Fruit fly (Drosophila melanogaster) whole organism, embryonic: ENCODE measurements around the gene Mdh2.
A peak's percentile ranks its signal among the peaks of the same experiment; 100 is the strongest.

Experiments
- Atf-2 ChIP-seq: fragments of 200-800 bp; sonication (Bioruptor generic); optimal IDR thresholded peaks from 2 replicates; lab custom pipeline; 2016; ENCODE audit warnings: missing biosample characterization, missing genetic modification characterization
- Atf6 ChIP-seq: fragments of 200-800 bp; sonication (Bioruptor generic); IDR thresholded peaks from 2 replicates; pipeline ENCODE4 v1.3.6; 2022; ENCODE audit warnings: missing biosample characterization, missing genetic modification characterization
- CG1024 ChIP-seq: fragments of 200-800 bp; sonication (Bioruptor generic); IDR thresholded peaks from 2 replicates; pipeline ENCODE4 v1.3.6; 2022; ENCODE audit warnings: missing biosample characterization, missing genetic modification characterization
- CG11085 ChIP-seq: fragments of 200-800 bp; sonication (Bioruptor generic); IDR thresholded peaks from 2 replicates; pipeline ENCODE4 v1.3.6; 2022; ENCODE audit warnings: missing biosample characterization, missing genetic modification characterization
- CG11247 ChIP-seq: fragments of 200-800 bp; sonication (Bioruptor generic); IDR thresholded peaks from 2 replicates; pipeline ENCODE4 v1.3.6; 2022; ENCODE audit warnings: missing biosample characterization, missing genetic modification characterization
- CG11560 ChIP-seq: fragments of 200-800 bp; sonication (Bioruptor generic); IDR thresholded peaks from 3 replicates; pipeline ENCODE4 v1.3.6; 2022; ENCODE audit warnings: missing biosample characterization, missing genetic modification characterization
- CG12071 ChIP-seq: fragments of 200-800 bp; sonication (Bioruptor generic); optimal IDR thresholded peaks from 3 replicates; lab custom pipeline; 2018; ENCODE audit warnings: missing biosample characterization, mild to moderate bottlenecking, missing genetic modification characterization
- CG12104 ChIP-seq: fragments of 200-800 bp; sonication (Bioruptor generic); optimal IDR thresholded peaks from 3 replicates; lab custom pipeline; 2016; ENCODE audit warnings: missing biosample characterization, missing genetic modification characterization
- CG12219 ChIP-seq: fragments of 200-800 bp; sonication (Bioruptor generic); optimal IDR thresholded peaks from 3 replicates; lab custom pipeline; 2018; ENCODE audit warnings: missing biosample characterization, mild to moderate bottlenecking, missing genetic modification characterization
- CG12236 ChIP-seq: fragments of 200-800 bp; sonication (Bioruptor generic); optimal IDR thresholded peaks from 2 replicates; lab custom pipeline; 2016; ENCODE audit warnings: missing biosample characterization, missing genetic modification characterization
- CG12659 ChIP-seq: fragments of 200-800 bp; sonication (Bioruptor generic); optimal IDR thresholded peaks from 3 replicates; lab custom pipeline; 2017; ENCODE audit warnings: mild to moderate bottlenecking, missing biosample characterization, missing genetic modification reagents, missing genetic modification characterization
- CG13123 ChIP-seq: fragments of 200-800 bp; sonication (Bioruptor generic); optimal IDR thresholded peaks from 2 replicates; lab custom pipeline; 2016; ENCODE audit warnings: missing biosample characterization, missing genetic modification characterization
- CG13624 ChIP-seq: fragments of 200-800 bp; sonication (Bioruptor generic); optimal IDR thresholded peaks from 2 replicates; lab custom pipeline; 2016; ENCODE audit warnings: missing biosample characterization, missing genetic modification characterization
- CG15514 ChIP-seq: fragments of 200-800 bp; sonication (Bioruptor generic); optimal IDR thresholded peaks from 3 replicates; lab custom pipeline; 2017; ENCODE audit warnings: missing biosample characterization, missing genetic modification characterization, mild to moderate bottlenecking, moderate library complexity, missing genetic modification reagents
- CG16813 ChIP-seq: fragments of 200-800 bp; sonication (Bioruptor generic); IDR thresholded peaks from 3 replicates; pipeline ENCODE4 v1.3.6; 2022; ENCODE audit warnings: missing biosample characterization, missing genetic modification characterization; ENCODE audit not compliant: partially characterized antibody
- CG16815 ChIP-seq: fragments of 200-800 bp; sonication (Bioruptor generic); optimal IDR thresholded peaks from 3 replicates; lab custom pipeline; 2017; ENCODE audit warnings: missing biosample characterization, mild to moderate bottlenecking, missing genetic modification characterization
- CG17186 ChIP-seq: fragments of 200-800 bp; sonication (Bioruptor generic); optimal IDR thresholded peaks from 3 replicates; lab custom pipeline; 2017; ENCODE audit warnings: missing biosample characterization, missing genetic modification reagents, missing genetic modification characterization
- CG17361 ChIP-seq: fragments of 200-800 bp; sonication (Bioruptor generic); IDR thresholded peaks from 3 replicates; pipeline ENCODE4 v1.3.6; 2022; ENCODE audit warnings: missing biosample characterization, missing genetic modification characterization
- CG17829 ChIP-seq: fragments of 200-800 bp; optimal IDR thresholded peaks from 2 replicates; lab custom pipeline; 2019; ENCODE audit warnings: missing biosample characterization, mild to moderate bottlenecking, missing genetic modification characterization, moderate library complexity
- CG18476 ChIP-seq: fragments of 200-800 bp; sonication (Bioruptor generic); optimal IDR thresholded peaks from 2 replicates; lab custom pipeline; 2016; ENCODE audit warnings: missing biosample characterization, mild to moderate bottlenecking, missing genetic modification characterization
- CG2202 ChIP-seq: fragments of 200-800 bp; sonication (Bioruptor generic); optimal IDR thresholded peaks from 2 replicates; lab custom pipeline; 2018; ENCODE audit warnings: missing biosample characterization, mild to moderate bottlenecking, missing genetic modification characterization
- CG2712 ChIP-seq: fragments of 200-800 bp; optimal IDR thresholded peaks from 3 replicates; lab custom pipeline; 2019; ENCODE audit warnings: missing biosample characterization, mild to moderate bottlenecking, missing genetic modification characterization, moderate library complexity
- CG4730 ChIP-seq: fragments of 200-800 bp; sonication (Bioruptor generic); IDR thresholded peaks from 2 replicates; pipeline ENCODE4 v1.3.6; 2022; ENCODE audit warnings: missing biosample characterization, missing genetic modification characterization
- CG6175 ChIP-seq: fragments of 200-800 bp; sonication (Bioruptor generic); IDR thresholded peaks from 3 replicates; pipeline ENCODE4 v1.3.6; 2022; ENCODE audit warnings: missing biosample characterization, missing genetic modification characterization
- CG6765 ChIP-seq: fragments of 200-800 bp; sonication (Bioruptor generic); optimal IDR thresholded peaks from 3 replicates; lab custom pipeline; 2017; ENCODE audit warnings: missing biosample characterization, mild to moderate bottlenecking, missing genetic modification characterization
- CG8388 ChIP-seq: fragments of 200-800 bp; sonication (Bioruptor generic); optimal IDR thresholded peaks from 2 replicates; lab custom pipeline; 2019; ENCODE audit warnings: missing biosample characterization, mild to moderate bottlenecking, missing genetic modification characterization, moderate library complexity
- CG9437 ChIP-seq: fragments of 200-800 bp; sonication (Bioruptor generic); optimal IDR thresholded peaks from 2 replicates; lab custom pipeline; 2018; ENCODE audit warnings: missing biosample characterization, mild to moderate bottlenecking, missing genetic modification characterization
- CG9932 ChIP-seq: fragments of 200-800 bp; sonication (Bioruptor generic); IDR thresholded peaks from 2 replicates; pipeline ENCODE4 v1.3.6; 2022; ENCODE audit warnings: missing biosample characterization, missing genetic modification characterization
- Dbx ChIP-seq: fragments of 200-800 bp; sonication (Bioruptor generic); IDR thresholded peaks from 3 replicates; pipeline ENCODE4 v1.3.6; 2022; ENCODE audit warnings: missing biosample characterization, missing genetic modification characterization
- Dek ChIP-seq: fragments of 200-800 bp; sonication (Bioruptor generic); optimal IDR thresholded peaks from 3 replicates; lab custom pipeline; 2019; ENCODE audit warnings: missing biosample characterization, mild to moderate bottlenecking, missing genetic modification characterization, moderate library complexity
- E2f2 ChIP-seq: fragments of 200-800 bp; sonication (Bioruptor generic); IDR thresholded peaks from 2 replicates; pipeline ENCODE4 v1.3.6; 2022; ENCODE audit warnings: missing biosample characterization, missing genetic modification characterization
- Hmr ChIP-seq: fragments of 200-800 bp; sonication (Bioruptor generic); optimal IDR thresholded peaks from 3 replicates; lab custom pipeline; 2017; ENCODE audit warnings: mild to moderate bottlenecking, missing biosample characterization, missing genetic modification reagents, missing genetic modification characterization
- Hr3 ChIP-seq: fragments of 200-800 bp; sonication (Bioruptor generic); optimal IDR thresholded peaks from 3 replicates; lab custom pipeline; 2016; ENCODE audit warnings: missing biosample characterization, missing genetic modification characterization
- Hsf ChIP-seq: fragments of 200-800 bp; sonication (Bioruptor generic); optimal IDR thresholded peaks from 3 replicates; lab custom pipeline; 2016; ENCODE audit warnings: missing biosample characterization, missing genetic modification characterization
- Lhr ChIP-seq: fragments of 200-800 bp; sonication (Bioruptor generic); optimal IDR thresholded peaks from 3 replicates; lab custom pipeline; 2017; ENCODE audit warnings: mild to moderate bottlenecking, missing biosample characterization, missing genetic modification reagents, missing genetic modification characterization
- Pdp1 ChIP-seq, 2 experiments: fragments of 200-800 bp; sonication (Bioruptor generic); optimal IDR thresholded peaks; 3 replicates each; lab custom pipeline; 2016; ENCODE audit warnings: missing biosample characterization in 2 of 2, missing genetic modification characterization in 2 of 2, mild to moderate bottlenecking in 1 of 2, moderate library complexity in 1 of 2
- Ravus ChIP-seq: fragments of 200-800 bp; sonication (Bioruptor generic); IDR thresholded peaks from 2 replicates; pipeline ENCODE4 v1.3.6; 2022; ENCODE audit warnings: missing biosample characterization, missing genetic modification characterization
- Sry-δ ChIP-seq: fragments of 200-800 bp; sonication (Bioruptor generic); optimal IDR thresholded peaks from 2 replicates; lab custom pipeline; 2016; ENCODE audit warnings: missing biosample characterization, missing genetic modification characterization
- Tbp ChIP-seq: fragments of >200 bp; optimal IDR thresholded peaks from 2 replicates; lab custom pipeline; 2018; ENCODE audit warnings: missing biosample characterization, missing genetic modification characterization
- Vsx1 ChIP-seq: fragments of 200-800 bp; sonication (Bioruptor generic); optimal IDR thresholded peaks from 2 replicates; lab custom pipeline; 2017; ENCODE audit warnings: missing biosample characterization, mild to moderate bottlenecking, missing genetic modification characterization, missing genetic modification reagents
- h ChIP-seq: fragments of >200 bp; optimal IDR thresholded peaks from 2 replicates; lab custom pipeline; 2017
- mirr ChIP-seq: fragments of 200-800 bp; sonication (Bioruptor generic); optimal IDR thresholded peaks from 3 replicates; lab custom pipeline; 2018; ENCODE audit warnings: missing biosample characterization, mild to moderate bottlenecking, missing genetic modification characterization
- p53 ChIP-seq: fragments of 200-800 bp; sonication (Bioruptor generic); optimal IDR thresholded peaks from 2 replicates; lab custom pipeline; 2016; ENCODE audit warnings: missing biosample characterization, missing genetic modification characterization
- pan ChIP-seq, 4 experiments: fragments of >200 bp in 3 of 4; fragments of 200-800 bp in 1 of 4; sonication (Bioruptor generic) in 1 of 4; optimal IDR thresholded peaks in 3 of 4; IDR thresholded peaks in 1 of 4; 2 replicates each; pipeline versions ENCODE4 v1.3.6 to Lab custom; 2017 to 2022; ENCODE audit warnings: missing biosample characterization in 2 of 4, missing genetic modification characterization in 2 of 4, mixed read lengths in 1 of 4
- pzg ChIP-seq: fragments of 200-800 bp; sonication (Bioruptor generic); optimal IDR thresholded peaks from 3 replicates; lab custom pipeline; 2018; ENCODE audit warnings: missing biosample characterization, mild to moderate bottlenecking, missing genetic modification characterization, moderate library complexity
- seq ChIP-seq: fragments of 200-800 bp; sonication (Bioruptor generic); IDR thresholded peaks from 2 replicates; pipeline ENCODE4 v1.3.6; 2022; ENCODE audit warnings: missing biosample characterization, missing genetic modification characterization
- sna ChIP-seq: fragments of 200-800 bp; sonication (Bioruptor generic); IDR thresholded peaks from 2 replicates; pipeline ENCODE4 v1.3.6; 2022; ENCODE audit warnings: missing biosample characterization, missing genetic modification characterization; ENCODE audit not compliant: partially characterized antibody
- sr ChIP-seq: fragments of 200-800 bp; sonication (Bioruptor generic); IDR thresholded peaks from 3 replicates; pipeline ENCODE4 v1.3.6; 2022; ENCODE audit warnings: missing biosample characterization, missing genetic modification characterization
- tin ChIP-seq: fragments of 200-800 bp; sonication (Bioruptor generic); optimal IDR thresholded peaks from 3 replicates; lab custom pipeline; 2016; ENCODE audit warnings: missing biosample characterization, missing genetic modification characterization
- ttk ChIP-seq: fragments of 200-800 bp; sonication (Bioruptor generic); IDR thresholded peaks from 2 replicates; pipeline ENCODE4 v2.1.2; 2022; ENCODE audit warnings: missing biosample characterization, missing genetic modification characterization

Gene Mdh2

DNA sequence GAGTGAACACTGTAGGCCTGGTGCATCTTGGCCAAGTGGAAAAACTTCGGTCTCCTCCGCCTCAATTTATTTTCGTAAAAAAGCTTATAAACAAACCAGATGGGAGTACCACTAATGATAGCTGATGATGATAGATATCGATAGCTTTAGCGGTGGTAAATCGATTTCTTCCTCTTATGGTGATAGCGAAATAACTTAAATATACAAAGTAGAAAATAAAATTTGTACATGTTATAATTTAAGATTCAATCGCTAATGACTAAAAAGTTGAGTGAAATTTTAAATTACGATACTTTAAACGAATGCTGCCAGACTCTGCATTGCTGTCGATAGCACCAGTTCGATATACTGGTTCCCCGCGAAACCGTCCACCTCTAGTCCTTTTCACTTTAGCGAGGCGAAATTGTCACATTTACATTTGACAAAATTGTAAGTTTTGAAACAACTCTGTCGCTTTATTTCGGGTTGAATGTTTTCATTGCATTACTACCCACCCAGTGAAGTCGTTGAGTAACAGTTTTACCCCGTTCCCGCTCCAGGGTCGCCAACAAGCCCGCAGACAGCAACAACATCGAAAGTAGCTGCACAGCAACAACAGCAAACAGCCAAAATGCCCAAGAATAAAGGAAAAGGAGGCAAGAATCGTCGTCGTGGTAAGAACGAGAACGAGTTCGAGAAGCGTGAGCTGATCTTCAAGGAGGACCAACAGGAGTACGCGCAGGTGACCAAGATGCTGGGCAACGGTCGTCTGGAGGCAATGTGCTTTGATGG is 48.3 kb downstream of the Mdh2 start, which contains the start of the genes Vps39 and eIF1A (continued):
- no peak for TF ChIP-seq Hr3 (GFP tag; lab: Kevin White, UChicago)
- TF ChIP-seq CG12071 = no peak
- no peak; the same call in 1 of the 2 replicates for TF ChIP-seq E2f2 (GFP tag; lab: Robert Waterston, UW)
- peak; percentile 95 for TF ChIP-seq Sry-δ (GFP tag; lab: Kevin White, UChicago)
- no peak for TF ChIP-seq CG11247
- TF ChIP-seq CG13624 (GFP tag; lab: Kevin White, UChicago) = peak; percentile 53
- TF ChIP-seq CG9437 (GFP tag; lab: Kevin White, UChicago) = no peak
- TF ChIP-seq Hsf (GFP tag; lab: Kevin White, UChicago) = no peak
- peak; percentile 94 for TF ChIP-seq sna (GFP tag; lab: Robert Waterston, UW)
- peak; percentile 99 for TF ChIP-seq CG15514 (GFP tag; lab: Kevin White, UChicago)
- no peak for TF ChIP-seq CG6175 (GFP tag; lab: Robert Waterston, UW)
- TF ChIP-seq CG1024 (GFP tag; lab: Robert Waterston, UW) = no peak
- TF ChIP-seq Atf6 (GFP tag; lab: Robert Waterston, UW) = no peak
- TF ChIP-seq CG9932 = peak; percentile 68
- no peak for TF ChIP-seq Tbp (GFP tag; lab: Kevin White, UChicago)
- TF ChIP-seq CG18476 (GFP tag; lab: Kevin White, UChicago) = peak; percentile 13
- no peak for TF ChIP-seq CG12219 (GFP tag; lab: Kevin White, UChicago)
- no peak for TF ChIP-seq Ravus (GFP tag; lab: Robert Waterston, UW)
- peak; percentile 17 for TF ChIP-seq CG2202 (tag; lab: Kevin White, UChicago)
- no peak for TF ChIP-seq CG4730 (GFP tag; lab: Robert Waterston, UW)
- TF ChIP-seq Dbx (GFP tag; lab: Robert Waterston, UW) = 0 out of 3 replicates have a peak, but pooled peaks have one; percentile 43
- no peak for TF ChIP-seq Vsx1 (GFP tag; lab: Kevin White, UChicago)
- no peak for TF ChIP-seq CG11085 (GFP tag; lab: Robert Waterston, UW)
- peak; percentile 73 for TF ChIP-seq CG12659
- peak; percentile 57 for TF ChIP-seq CG17829 (tag; lab: Kevin White, UChicago)
- TF ChIP-seq tin (GFP tag; lab: Kevin White, UChicago) = peak; percentile 31
- TF ChIP-seq pzg = peak; percentile 82
- peak; percentile 44 for TF ChIP-seq CG13123 (GFP tag; lab: Kevin White, UChicago)
- no peak for TF ChIP-seq CG12236
- TF ChIP-seq CG17361 = peak; percentile 46; the same call in 1 of the 3 replicates
- TF ChIP-seq CG8388 (GFP tag; lab: Kevin White, UChicago) = peak; percentile 24
- TF ChIP-seq h = no peak
- peak; percentile 67 for TF ChIP-seq CG2712 (tag; lab: Kevin White, UChicago)
- TF ChIP-seq CG11560 (tag; lab: Robert Waterston, UW) = no peak
- no peak for TF ChIP-seq sr
- TF ChIP-seq CG12104 (GFP tag; lab: Kevin White, UChicago) = no peak
- TF ChIP-seq Pdp1 (GFP tag; optimal IDR thresholded peaks at IDR 0.05; lab: Kevin White, UChicago) = peak in 1 of 2 experiments; percentile 38
- TF ChIP-seq pan (optimal IDR thresholded peaks at IDR 0.05; lab: Kevin White, UChicago) = no peak
- no peak for TF ChIP-seq pan (GFP tag; optimal IDR thresholded peaks at IDR 0.05 in 1 of 2, IDR thresholded peaks at IDR 0.05 in 1 of 2)
- no peak for TF ChIP-seq CG6765 (GFP tag; lab: Kevin White, UChicago)
- TF ChIP-seq Atf-2 = no peak
- no peak for TF ChIP-seq seq
- peak; percentile 67 for TF ChIP-seq Lhr (GFP tag; lab: Kevin White, UChicago)
- TF ChIP-seq CG16815 (GFP tag; lab: Kevin White, UChicago) = no peak
- no peak for TF ChIP-seq CG17186
- no peak for TF ChIP-seq Hmr (GFP tag; lab: Kevin White, UChicago)
- peak; percentile 28 for TF ChIP-seq p53 (GFP tag; lab: Kevin White, UChicago)
- peak; percentile 91 for TF ChIP-seq CG16813 (GFP tag; lab: Robert Waterston, UW)
- no peak for TF ChIP-seq mirr (GFP tag; lab: Kevin White, UChicago)
- TF ChIP-seq ttk = no peak
- TF ChIP-seq Dek (tag; lab: Kevin White, UChicago) = peak; percentile 4
